Fruit fly (Drosophila melanogaster) whole organism, wandering third instar larva: ENCODE data around the gene Cht5.
A peak's percentile ranks its signal among the peaks of the same experiment; 100 is the strongest.

ENCODE experiments used
- Abd-B ChIP-seq: fragments of >200 bp; optimal IDR thresholded peaks from 2 replicates; lab custom pipeline; 2017; ENCODE audit warnings: missing biosample characterization, missing genetic modification characterization
- CG9705 ChIP-seq: fragments of 200-800 bp; sonication (Bioruptor generic); optimal IDR thresholded peaks from 2 replicates; lab custom pipeline; 2018; ENCODE audit warnings: missing biosample characterization, mild to moderate bottlenecking, missing genetic modification characterization
- Dfd ChIP-seq: fragments of >200 bp; optimal IDR thresholded peaks from 2 replicates; lab custom pipeline; 2017; ENCODE audit warnings: missing biosample characterization, missing genetic modification characterization
- GATAd ChIP-seq: sonication (Bioruptor generic); optimal IDR thresholded peaks from 2 replicates; lab custom pipeline; 2016; ENCODE audit warnings: missing biosample characterization, missing genetic modification characterization
- HLH106 ChIP-seq: fragments of 200-800 bp; optimal IDR thresholded peaks from 3 replicates; lab custom pipeline; 2019; ENCODE audit warnings: missing biosample characterization, mild to moderate bottlenecking, missing genetic modification characterization, moderate library complexity
- Hnf4 ChIP-seq: fragments of 200-800 bp; sonication (Bioruptor generic); optimal IDR thresholded peaks from 2 replicates; lab custom pipeline; 2016; ENCODE audit warnings: missing biosample characterization, mild to moderate bottlenecking, missing genetic modification characterization
- Hr83 ChIP-seq: fragments of 200-300 bp; sonication (Bioruptor generic); optimal IDR thresholded peaks from 2 replicates; lab custom pipeline; 2016; ENCODE audit warnings: missing biosample characterization, mild to moderate bottlenecking, missing genetic modification characterization, moderate library complexity; ENCODE audit not compliant: poor library complexity, severe bottlenecking
- Mio ChIP-seq: sonication (Bioruptor generic); optimal IDR thresholded peaks from 2 replicates; lab custom pipeline; 2016; ENCODE audit warnings: missing biosample characterization, missing genetic modification characterization
- OdsH ChIP-seq: fragments of 200-800 bp; sonication (Bioruptor generic); optimal IDR thresholded peaks from 2 replicates; lab custom pipeline; 2016; ENCODE audit warnings: missing biosample characterization, mild to moderate bottlenecking, missing genetic modification characterization
- Rel ChIP-seq, 2 experiments: fragments of 200-800 bp; sonication (Bioruptor generic) in 1 of 2; optimal IDR thresholded peaks; 2 replicates in 1 of 2; 3 replicates in 1 of 2; lab custom pipeline; 2016 to 2019; ENCODE audit warnings: mild to moderate bottlenecking in 2 of 2, missing biosample characterization in 2 of 2, missing genetic modification characterization in 2 of 2, moderate library complexity in 1 of 2
- Sp1 ChIP-seq: fragments of 200-800 bp; sonication (Bioruptor generic); optimal IDR thresholded peaks from 3 replicates; lab custom pipeline; 2019; ENCODE audit warnings: missing biosample characterization, mild to moderate bottlenecking, missing genetic modification characterization, moderate library complexity
- Vsx2 ChIP-seq: fragments of 200-300, 225-300 bp; sonication (Bioruptor generic); optimal IDR thresholded peaks from 2 replicates; lab custom pipeline; 2018; ENCODE audit warnings: missing biosample characterization, missing genetic modification characterization; ENCODE audit not compliant: partially characterized antibody
- br ChIP-seq: fragments of 200-800 bp; sonication (Bioruptor generic); optimal IDR thresholded peaks from 2 replicates; lab custom pipeline; 2016; ENCODE audit warnings: missing biosample characterization, missing genetic modification characterization
- brk ChIP-seq: fragments of 200-800 bp; sonication (Bioruptor generic); optimal IDR thresholded peaks from 2 replicates; lab custom pipeline; 2016; ENCODE audit warnings: missing biosample characterization, mild to moderate bottlenecking, missing genetic modification characterization
- ey ChIP-seq: fragments of 200-800 bp; sonication (Bioruptor generic); optimal IDR thresholded peaks from 2 replicates; lab custom pipeline; 2016; ENCODE audit warnings: missing biosample characterization, missing genetic modification characterization
- foxo ChIP-seq, 2 experiments: fragments of 200-800 bp; sonication (Bioruptor generic); optimal IDR thresholded peaks; 2 replicates in 1 of 2; 3 replicates in 1 of 2; lab custom pipeline; 2016 to 2017; ENCODE audit warnings: missing biosample characterization in 2 of 2, missing genetic modification characterization in 2 of 2
- h ChIP-seq: fragments of 200-800 bp; sonication (Bioruptor generic); optimal IDR thresholded peaks from 3 replicates; lab custom pipeline; 2016; ENCODE audit warnings: missing biosample characterization, mild to moderate bottlenecking, missing genetic modification characterization
- jim ChIP-seq: fragments of 175-275, 200-325 bp; sonication (Bioruptor generic); optimal IDR thresholded peaks from 2 replicates; lab custom pipeline; 2016; ENCODE audit warnings: missing biosample characterization, mild to moderate bottlenecking, missing genetic modification characterization
- lola ChIP-seq: fragments of >200 bp; optimal IDR thresholded peaks from 2 replicates; lab custom pipeline; 2017; ENCODE audit warnings: missing biosample characterization, missing genetic modification characterization
- pan ChIP-seq: fragments of >200 bp; optimal IDR thresholded peaks from 2 replicates; lab custom pipeline; 2017
- sv ChIP-seq: fragments of 200-800 bp; sonication (Bioruptor generic); optimal IDR thresholded peaks from 3 replicates; lab custom pipeline; 2016; ENCODE audit warnings: missing biosample characterization, missing genetic modification characterization
- tai ChIP-seq: sonication (Bioruptor generic); optimal IDR thresholded peaks from 2 replicates; lab custom pipeline; 2016; ENCODE audit warnings: missing biosample characterization, missing genetic modification characterization
- usp ChIP-seq: fragments of >200 bp; optimal IDR thresholded peaks from 2 replicates; lab custom pipeline; 2017; ENCODE audit warnings: missing biosample characterization, missing genetic modification characterization
- woc ChIP-seq: sonication (Bioruptor generic); optimal IDR thresholded peaks from 2 replicates; lab custom pipeline; 2016; ENCODE audit warnings: missing biosample characterization, mild to moderate bottlenecking, missing genetic modification characterization

Cht5 gene

dm6 chr3R:13815022-13815440 lies 47.7 kb downstream of the Cht5 start:
- TF ChIP-seq lola (no peak), Dfd (GFP tag; lab: Kevin White, UChicago) (no peak), foxo (GFP tag; optimal IDR thresholded peaks at IDR 0.05; lab: Kevin White, UChicago) (no peak), Rel (GFP tag; optimal IDR thresholded peaks at IDR 0.05; lab: Kevin White, UChicago) (no peak), Rel (tag; optimal IDR thresholded peaks at IDR 0.05; lab: Kevin White, UChicago) (no peak), jim (GFP tag; lab: Kevin White, UChicago) (no peak), pan (no peak), brk (no peak)

dm6 chr3R:13815566-13816374 lies 48.4 kb downstream of the Cht5 start:
- no peak for TF ChIP-seq br
- no peak for TF ChIP-seq Vsx2 (GFP tag; lab: Kevin White, UChicago)
- no peak for TF ChIP-seq Sp1
- TF ChIP-seq Rel (GFP tag; optimal IDR thresholded peaks at IDR 0.05; lab: Kevin White, UChicago) = no peak
- no peak for TF ChIP-seq Rel (tag; optimal IDR thresholded peaks at IDR 0.05; lab: Kevin White, UChicago)
- TF ChIP-seq woc (GFP tag; lab: Kevin White, UChicago) = no peak
- no peak for TF ChIP-seq usp (GFP tag; lab: Kevin White, UChicago)
- TF ChIP-seq HLH106 (tag; lab: Kevin White, UChicago) = no peak
- TF ChIP-seq brk = no peak
- no peak for TF ChIP-seq h
- no peak for TF ChIP-seq tai (GFP tag; lab: Kevin White, UChicago)
- no peak for TF ChIP-seq ey (GFP tag; lab: Kevin White, UChicago)
- TF ChIP-seq jim (GFP tag; lab: Kevin White, UChicago) = no peak
- TF ChIP-seq Hr83 (GFP tag; lab: Kevin White, UChicago) = no peak
- no peak for TF ChIP-seq Dfd (GFP tag; lab: Kevin White, UChicago)
- TF ChIP-seq sv (GFP tag; lab: Kevin White, UChicago) = no peak
- no peak for TF ChIP-seq GATAd (GFP tag; lab: Kevin White, UChicago)
- TF ChIP-seq Hnf4 (GFP tag; lab: Kevin White, UChicago) = no peak
- no peak for TF ChIP-seq Abd-B (GFP tag; lab: Kevin White, UChicago)
- TF ChIP-seq CG9705 (GFP tag; lab: Kevin White, UChicago) = no peak
- no peak for TF ChIP-seq Mio (GFP tag; lab: Kevin White, UChicago)
- TF ChIP-seq, all 38 proteins: peak for 0

- TF ChIP-seq pan (no peak), Rel (GFP tag; optimal IDR thresholded peaks at IDR 0.05; lab: Kevin White, UChicago) (no peak), Rel (tag; optimal IDR thresholded peaks at IDR 0.05; lab: Kevin White, UChicago) (peak; percentile 20)
- TF ChIP-seq, all 38 proteins: peak for 1
Observed at dm6 chr3R:13816375-13816711, 49.0 kb downstream of the Cht5 start.

DNA sequence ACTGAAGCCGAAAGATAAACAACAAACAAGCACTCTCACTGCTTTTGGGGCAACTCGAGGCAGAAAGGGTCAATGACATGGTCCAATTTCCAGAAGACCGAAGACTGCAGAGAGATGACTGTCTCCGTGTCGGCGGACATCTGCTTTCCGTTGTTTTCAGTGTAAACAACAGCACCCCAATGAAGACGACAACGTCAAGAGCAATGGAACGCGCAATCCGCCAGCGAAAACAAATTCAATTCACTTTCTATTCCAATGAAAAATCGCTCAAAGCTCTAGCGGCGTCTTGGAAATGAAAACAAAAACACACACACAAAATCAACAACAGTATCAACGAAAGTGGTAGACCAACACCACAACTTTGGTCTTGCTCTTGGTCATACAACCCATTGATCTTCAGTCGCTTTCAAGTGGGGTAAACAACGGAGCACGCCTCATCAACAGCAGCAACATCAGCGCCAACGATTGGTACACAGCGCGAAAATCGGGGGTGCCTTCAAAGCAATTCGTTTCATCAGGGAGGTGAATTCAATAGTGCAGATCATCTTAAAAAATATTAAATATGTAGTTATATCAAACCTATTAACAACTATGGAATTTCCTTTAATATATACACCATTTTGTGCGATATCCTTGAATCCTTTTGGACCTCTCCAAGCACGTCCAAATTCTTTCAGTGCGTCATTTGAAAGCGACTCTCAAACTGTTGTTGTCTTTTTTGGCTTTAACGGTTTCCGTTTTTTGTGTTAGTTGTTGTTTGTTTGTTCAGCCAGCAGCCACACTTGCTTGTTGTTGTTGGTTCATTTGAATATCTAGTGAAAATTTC lies 50.3 kb downstream of the Cht5 start:
- TF ChIP-seq h (no peak), sv (GFP tag; lab: Kevin White, UChicago) (peak; percentile 40)

dm6 chr3R:13819037-13819436 lies 51.7 kb downstream of the Cht5 start:
- no peak for TF ChIP-seq OdsH (GFP tag; lab: Kevin White, UChicago)
- peak; percentile 16 for TF ChIP-seq Hr83 (GFP tag; lab: Kevin White, UChicago)
